Worm (Caenorhabditis elegans) whole organism, L3 larva: ENCODE results near the gene fkh-2.
A peak's percentile ranks its signal among the peaks of the same experiment; 100 is the strongest.

Source experiments
- aly-2 ChIP-seq: fragments of 150-350 bp; optimal IDR thresholded peaks from 2 replicates; lab custom pipeline; 2014; ENCODE audit warnings: missing biosample characterization, missing genetic modification characterization
- elt-2 ChIP-seq: sonication (generic microtip); optimal IDR thresholded peaks from 2 replicates; lab custom pipeline; 2016; ENCODE audit warnings: missing genetic modification reagents, mild to moderate bottlenecking, missing genetic modification characterization, missing compliant biosample characterization
- fos-1 ChIP-seq: fragments of 150-350 bp; optimal IDR thresholded peaks from 2 replicates; lab custom pipeline; 2014; ENCODE audit warnings: missing biosample characterization, missing genetic modification characterization
- lsy-12 ChIP-seq: sonication (generic microtip); optimal IDR thresholded peaks from 2 replicates; lab custom pipeline; 2016; ENCODE audit warnings: mild to moderate bottlenecking, missing genetic modification characterization, missing compliant biosample characterization
- nhr-67 ChIP-seq: fragments of 150-350 bp; optimal IDR thresholded peaks from 2 replicates; lab custom pipeline; 2014; ENCODE audit warnings: missing biosample characterization, missing genetic modification characterization
- nhr-77 ChIP-seq: fragments of 150-350 bp; optimal IDR thresholded peaks from 2 replicates; lab custom pipeline; 2014; ENCODE audit warnings: missing biosample characterization, missing genetic modification characterization
- unc-39 ChIP-seq: sonication (generic microtip); optimal IDR thresholded peaks from 4 replicates; lab custom pipeline; 2017; ENCODE audit warnings: missing biosample characterization, missing genetic modification characterization
- zag-1 ChIP-seq: fragments of 150-350 bp; optimal IDR thresholded peaks from 2 replicates; lab custom pipeline; 2014; ENCODE audit warnings: missing biosample characterization, missing genetic modification characterization

DNA sequence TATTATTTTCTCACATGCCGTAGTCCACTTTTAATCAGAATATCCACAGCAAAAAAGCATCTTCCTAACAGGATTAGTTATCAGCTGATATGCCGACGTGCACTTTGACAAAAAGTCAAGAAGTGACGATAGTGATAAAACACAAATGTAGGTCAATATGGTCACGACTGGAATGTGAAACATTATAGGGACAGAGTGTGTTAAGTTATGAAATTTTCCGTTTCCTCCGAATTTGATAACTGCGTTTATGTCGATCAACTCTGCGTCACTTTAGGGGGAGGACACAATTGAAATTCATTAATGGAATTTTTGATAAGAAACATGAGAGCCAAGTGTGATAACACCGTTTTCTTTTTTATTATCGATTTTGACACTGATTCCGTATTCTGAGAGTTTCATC is 13.2 kb downstream of the fkh-2 start, which contains the start of gene aex-4:
- no peak for TF ChIP-seq nhr-67 (tag; lab: Kevin White, UChicago)
- TF ChIP-seq zag-1 (tag; lab: Kevin White, UChicago), result no peak
- no peak for TF ChIP-seq lsy-12
- peak; percentile 97 for TF ChIP-seq elt-2 (tag; lab: Kevin White, UChicago)
- TF ChIP-seq aly-2 (tag; lab: Kevin White, UChicago), result no peak
- TF ChIP-seq nhr-77 (tag; lab: Kevin White, UChicago), result no peak
- TF ChIP-seq unc-39 (tag; lab: Kevin White, UChicago), result no peak
- no peak for TF ChIP-seq fos-1 (tag; lab: Kevin White, UChicago)
